Worm (Caenorhabditis elegans): ENCODE data around the gene F11G11.15.

F11G11.15 gene

ce11 chrII:4851594-4852106 lies 23.0 kb upstream of the F11G11.15 start, which contains the start of gene dnj-9 (continued):
- TF ChIP-seq T26A8.4 (GFP tag; IDR thresholded peaks at IDR 0.05) (peak; percentile 95), dpl-1 (GFP tag; optimal IDR thresholded peaks at IDR 0.05) (peak; percentile 100), ceh-82 (tag; optimal IDR thresholded peaks at IDR 0.05) (no peak), F26F4.8 (GFP tag; conservative IDR thresholded peaks at IDR 0.05) (no peak), nhr-111 (GFP tag; optimal IDR thresholded peaks at IDR 0.05) (no peak), F49E8.2 (tag; optimal IDR thresholded peaks at IDR 0.05; ENCODE audit: borderline replicate concordance) (peak; percentile 89), gei-8 (GFP tag; optimal IDR thresholded peaks at IDR 0.05) (no peak), hlh-30 (tag; optimal IDR thresholded peaks at IDR 0.05; ENCODE audit: insufficient read depth) (peak; percentile 88), lim-7 (GFP tag; IDR thresholded peaks at IDR 0.05) (no peak), nhr-42 (GFP tag; IDR thresholded peaks at IDR 0.05) (peak; percentile 82), nhr-11 (tag; optimal IDR thresholded peaks at IDR 0.05) (peak; percentile 84), ZK546.5 (tag; optimal IDR thresholded peaks at IDR 0.05) (no peak), snpc-4 (tag; optimal IDR thresholded peaks at IDR 0.05) (peak; percentile 19), lin-1 (GFP tag; IDR thresholded peaks at IDR 0.05) (peak; percentile 89), daf-19 (GFP tag; conservative IDR thresholded peaks at IDR 0.05) (peak; percentile 45; the same call in 1 of the 2 replicates), mdt-29 (GFP tag; IDR thresholded peaks at IDR 0.05) (peak; percentile 79; the same call in 1 of the 2 replicates), ama-1 (optimal IDR thresholded peaks at IDR 0.05) (no peak), nhr-6 (tag; optimal IDR thresholded peaks at IDR 0.05) (peak; percentile 93), skn-1 (tag; optimal IDR thresholded peaks at IDR 0.05) (no peak), ztf-7 (tag; optimal IDR thresholded peaks at IDR 0.05) (peak; percentile 82), spr-3 (GFP tag; optimal IDR thresholded peaks at IDR 0.05) (peak; percentile 92), hmg-1.1 (GFP tag; IDR thresholded peaks at IDR 0.05) (peak; percentile 92), nhr-28 (tag; optimal IDR thresholded peaks at IDR 0.05) (peak; percentile 83), egl-27 (tag; optimal IDR thresholded peaks at IDR 0.05) (no peak), daf-12 (tag; optimal IDR thresholded peaks at IDR 0.05) (no peak), pha-4 (GFP tag; IDR thresholded peaks at IDR 0.05) (peak; percentile 89), pha-4 (tag; optimal IDR thresholded peaks at IDR 0.05) (peak; percentile 94), tag-97 (GFP tag; IDR thresholded peaks at IDR 0.05) (no peak), daf-8 (GFP tag; IDR thresholded peaks at IDR 0.05) (no peak), nhr-10 (tag; optimal IDR thresholded peaks at IDR 0.05) (no peak), lsy-2 (tag; optimal IDR thresholded peaks at IDR 0.05) (peak; percentile 68 to 96), egl-43 (GFP tag; IDR thresholded peaks at IDR 0.05) (peak; percentile 77), mep-1 (tag; optimal IDR thresholded peaks at IDR 0.05) (peak; percentile 96), zfp-2 (tag; optimal IDR thresholded peaks at IDR 0.05) (peak; percentile 65), sdz-12 (GFP tag; optimal IDR thresholded peaks at IDR 0.05) (no peak), lin-15B (tag; optimal IDR thresholded peaks at IDR 0.05) (peak; percentile 50), lir-3 (tag; optimal IDR thresholded peaks at IDR 0.05) (peak; percentile 18), nhr-41 (GFP tag; IDR thresholded peaks at IDR 0.05) (no peak), unc-39 (tag; optimal IDR thresholded peaks at IDR 0.05) (no peak), dmd-9 (GFP tag; IDR thresholded peaks at IDR 0.05) (peak; percentile 90), daf-16 (GFP tag; optimal IDR thresholded peaks at IDR 0.05) (peak; percentile 38 to 85), daf-16 (tag; optimal IDR thresholded peaks at IDR 0.05) (peak; percentile 79), ceh-28 (tag; optimal IDR thresholded peaks at IDR 0.05) (no peak), hif-1 (tag; optimal IDR thresholded peaks at IDR 0.05) (peak; percentile 52 to 72), aly-2 (tag; optimal IDR thresholded peaks at IDR 0.05) (no peak), mdl-1 (tag; optimal IDR thresholded peaks at IDR 0.05) (peak in 1 of 2 experiments; percentile 51), php-3 (GFP tag; IDR thresholded peaks at IDR 0.05) (peak; percentile 80), nhr-25 (tag; optimal IDR thresholded peaks at IDR 0.05; ENCODE audit: borderline replicate concordance, insufficient read depth) (peak; percentile 88), vab-7 (GFP tag; IDR thresholded peaks at IDR 0.05) (no peak), ZK337.2 (GFP tag; IDR thresholded peaks at IDR 0.05) (peak; percentile 56; the same call in 1 of the 2 replicates), zip-2 (tag; optimal IDR thresholded peaks at IDR 0.05) (peak; percentile 64), rbr-2 (tag; optimal IDR thresholded peaks at IDR 0.05) (peak; percentile 94)

All from whole organism, L4 larva.